Fruit fly (Drosophila melanogaster) whole organism, wandering third instar larva: ENCODE data around the gene CG10208.

Source experiments
- Abd-B ChIP-seq: fragments of >200 bp; optimal IDR thresholded peaks from 2 replicates; lab custom pipeline; 2017; ENCODE audit warnings: missing biosample characterization, missing genetic modification characterization
- CG32264 ChIP-seq: fragments of 200-800 bp; sonication (Bioruptor generic); optimal IDR thresholded peaks from 2 replicates; lab custom pipeline; 2016; ENCODE audit warnings: missing biosample characterization, missing genetic modification characterization
- CG9705 ChIP-seq: fragments of 200-800 bp; sonication (Bioruptor generic); optimal IDR thresholded peaks from 2 replicates; lab custom pipeline; 2018; ENCODE audit warnings: missing biosample characterization, mild to moderate bottlenecking, missing genetic modification characterization
- CrebA ChIP-seq: fragments of 200-800 bp; sonication (Bioruptor generic); optimal IDR thresholded peaks from 2 replicates; lab custom pipeline; 2016; ENCODE audit warnings: missing biosample characterization, mild to moderate bottlenecking, missing genetic modification characterization, borderline replicate concordance
- Dfd ChIP-seq: fragments of >200 bp; optimal IDR thresholded peaks from 2 replicates; lab custom pipeline; 2017; ENCODE audit warnings: missing biosample characterization, missing genetic modification characterization
- Dif ChIP-seq: fragments of 200-275, 200-300 bp; sonication (Bioruptor generic); optimal IDR thresholded peaks from 2 replicates; lab custom pipeline; 2018; ENCODE audit warnings: missing biosample characterization, missing genetic modification characterization; ENCODE audit not compliant: partially characterized antibody
- GATAd ChIP-seq: sonication (Bioruptor generic); optimal IDR thresholded peaks from 2 replicates; lab custom pipeline; 2016; ENCODE audit warnings: missing biosample characterization, missing genetic modification characterization
- HLH106 ChIP-seq: fragments of 200-800 bp; optimal IDR thresholded peaks from 3 replicates; lab custom pipeline; 2019; ENCODE audit warnings: missing biosample characterization, mild to moderate bottlenecking, missing genetic modification characterization, moderate library complexity
- Hnf4 ChIP-seq: fragments of 200-800 bp; sonication (Bioruptor generic); optimal IDR thresholded peaks from 2 replicates; lab custom pipeline; 2016; ENCODE audit warnings: missing biosample characterization, mild to moderate bottlenecking, missing genetic modification characterization
- Hr78 ChIP-seq: fragments of >200 bp; optimal IDR thresholded peaks from 2 replicates; lab custom pipeline; 2017; ENCODE audit warnings: missing biosample characterization, missing genetic modification characterization
- Hr83 ChIP-seq: fragments of 200-300 bp; sonication (Bioruptor generic); optimal IDR thresholded peaks from 2 replicates; lab custom pipeline; 2016; ENCODE audit warnings: missing biosample characterization, mild to moderate bottlenecking, missing genetic modification characterization, moderate library complexity; ENCODE audit not compliant: poor library complexity, severe bottlenecking
- Jra ChIP-seq: sonication (Bioruptor generic); optimal IDR thresholded peaks from 2 replicates; lab custom pipeline; 2016; ENCODE audit warnings: missing biosample characterization, missing genetic modification characterization
- Mio ChIP-seq: sonication (Bioruptor generic); optimal IDR thresholded peaks from 2 replicates; lab custom pipeline; 2016; ENCODE audit warnings: missing biosample characterization, missing genetic modification characterization
- Myc ChIP-seq: fragments of >200 bp; optimal IDR thresholded peaks from 2 replicates; lab custom pipeline; 2017
- N ChIP-seq: fragments of >200 bp; optimal IDR thresholded peaks from 2 replicates; lab custom pipeline; 2018; ENCODE audit warnings: missing biosample characterization, missing external identifiers, missing genetic modification characterization
- OdsH ChIP-seq: fragments of 200-800 bp; sonication (Bioruptor generic); optimal IDR thresholded peaks from 2 replicates; lab custom pipeline; 2016; ENCODE audit warnings: missing biosample characterization, mild to moderate bottlenecking, missing genetic modification characterization
- Rel ChIP-seq, 2 experiments: fragments of 200-800 bp; sonication (Bioruptor generic) in 1 of 2; optimal IDR thresholded peaks; 2 replicates in 1 of 2; 3 replicates in 1 of 2; lab custom pipeline; 2016 to 2019; ENCODE audit warnings: mild to moderate bottlenecking in 2 of 2, missing biosample characterization in 2 of 2, missing genetic modification characterization in 2 of 2, moderate library complexity in 1 of 2
- Sp1 ChIP-seq: fragments of 200-800 bp; sonication (Bioruptor generic); optimal IDR thresholded peaks from 3 replicates; lab custom pipeline; 2019; ENCODE audit warnings: missing biosample characterization, mild to moderate bottlenecking, missing genetic modification characterization, moderate library complexity
- Vsx2 ChIP-seq: fragments of 200-300, 225-300 bp; sonication (Bioruptor generic); optimal IDR thresholded peaks from 2 replicates; lab custom pipeline; 2018; ENCODE audit warnings: missing biosample characterization, missing genetic modification characterization; ENCODE audit not compliant: partially characterized antibody
- br ChIP-seq: fragments of 200-800 bp; sonication (Bioruptor generic); optimal IDR thresholded peaks from 2 replicates; lab custom pipeline; 2016; ENCODE audit warnings: missing biosample characterization, missing genetic modification characterization
- brk ChIP-seq: fragments of 200-800 bp; sonication (Bioruptor generic); optimal IDR thresholded peaks from 2 replicates; lab custom pipeline; 2016; ENCODE audit warnings: missing biosample characterization, mild to moderate bottlenecking, missing genetic modification characterization
- dl ChIP-seq, 2 experiments: fragments of 175-275, 200-275 bp in 1 of 2; fragments of 200-275 bp in 1 of 2; sonication (Bioruptor generic); optimal IDR thresholded peaks; lab custom pipeline; 2018; ENCODE audit warnings: mild to moderate bottlenecking in 2 of 2, missing biosample characterization in 2 of 2, missing genetic modification characterization in 2 of 2, moderate library complexity in 2 of 2; ENCODE audit not compliant: partially characterized antibody in 2 of 2, insufficient read depth in 1 of 2
- dmrt93B ChIP-seq: fragments of 200-800 bp; sonication (Bioruptor generic); optimal IDR thresholded peaks from 2 replicates; lab custom pipeline; 2018; ENCODE audit warnings: missing biosample characterization, mild to moderate bottlenecking, missing genetic modification characterization
- dsf ChIP-seq: sonication (Bioruptor generic); optimal IDR thresholded peaks from 2 replicates; lab custom pipeline; 2016; ENCODE audit warnings: missing biosample characterization, missing genetic modification characterization, borderline replicate concordance
- ey ChIP-seq: fragments of 200-800 bp; sonication (Bioruptor generic); optimal IDR thresholded peaks from 2 replicates; lab custom pipeline; 2016; ENCODE audit warnings: missing biosample characterization, missing genetic modification characterization
- foxo ChIP-seq, 2 experiments: fragments of 200-800 bp; sonication (Bioruptor generic); optimal IDR thresholded peaks; 2 replicates in 1 of 2; 3 replicates in 1 of 2; lab custom pipeline; 2016 to 2017; ENCODE audit warnings: missing biosample characterization in 2 of 2, missing genetic modification characterization in 2 of 2
- fru ChIP-seq: fragments of 200-800 bp; sonication (Bioruptor generic); optimal IDR thresholded peaks from 3 replicates; lab custom pipeline; 2016; ENCODE audit warnings: missing biosample characterization, mild to moderate bottlenecking, missing genetic modification characterization
- h ChIP-seq: fragments of 200-800 bp; sonication (Bioruptor generic); optimal IDR thresholded peaks from 3 replicates; lab custom pipeline; 2016; ENCODE audit warnings: missing biosample characterization, mild to moderate bottlenecking, missing genetic modification characterization
- jim ChIP-seq: fragments of 175-275, 200-325 bp; sonication (Bioruptor generic); optimal IDR thresholded peaks from 2 replicates; lab custom pipeline; 2016; ENCODE audit warnings: missing biosample characterization, mild to moderate bottlenecking, missing genetic modification characterization
- lola ChIP-seq: fragments of >200 bp; optimal IDR thresholded peaks from 2 replicates; lab custom pipeline; 2017; ENCODE audit warnings: missing biosample characterization, missing genetic modification characterization
- pan ChIP-seq: fragments of >200 bp; optimal IDR thresholded peaks from 2 replicates; lab custom pipeline; 2017
- psq ChIP-seq: fragments of 200-800 bp; sonication (Bioruptor generic); optimal IDR thresholded peaks from 3 replicates; lab custom pipeline; 2017; ENCODE audit warnings: missing biosample characterization, mild to moderate bottlenecking, missing genetic modification characterization, moderate library complexity
- rgr ChIP-seq: fragments of 200-800 bp; sonication (Bioruptor generic); optimal IDR thresholded peaks from 3 replicates; lab custom pipeline; 2016; ENCODE audit warnings: missing biosample characterization, mild to moderate bottlenecking, missing genetic modification characterization
- sage ChIP-seq: fragments of 200-800 bp; sonication (Bioruptor generic); optimal IDR thresholded peaks from 2 replicates; lab custom pipeline; 2016; ENCODE audit warnings: missing biosample characterization, mild to moderate bottlenecking, missing genetic modification characterization
- sv ChIP-seq: fragments of 200-800 bp; sonication (Bioruptor generic); optimal IDR thresholded peaks from 3 replicates; lab custom pipeline; 2016; ENCODE audit warnings: missing biosample characterization, missing genetic modification characterization
- tai ChIP-seq: sonication (Bioruptor generic); optimal IDR thresholded peaks from 2 replicates; lab custom pipeline; 2016; ENCODE audit warnings: missing biosample characterization, missing genetic modification characterization
- usp ChIP-seq: fragments of >200 bp; optimal IDR thresholded peaks from 2 replicates; lab custom pipeline; 2017; ENCODE audit warnings: missing biosample characterization, missing genetic modification characterization
- woc ChIP-seq: sonication (Bioruptor generic); optimal IDR thresholded peaks from 2 replicates; lab custom pipeline; 2016; ENCODE audit warnings: missing biosample characterization, mild to moderate bottlenecking, missing genetic modification characterization

Gene CG10208

DNA sequence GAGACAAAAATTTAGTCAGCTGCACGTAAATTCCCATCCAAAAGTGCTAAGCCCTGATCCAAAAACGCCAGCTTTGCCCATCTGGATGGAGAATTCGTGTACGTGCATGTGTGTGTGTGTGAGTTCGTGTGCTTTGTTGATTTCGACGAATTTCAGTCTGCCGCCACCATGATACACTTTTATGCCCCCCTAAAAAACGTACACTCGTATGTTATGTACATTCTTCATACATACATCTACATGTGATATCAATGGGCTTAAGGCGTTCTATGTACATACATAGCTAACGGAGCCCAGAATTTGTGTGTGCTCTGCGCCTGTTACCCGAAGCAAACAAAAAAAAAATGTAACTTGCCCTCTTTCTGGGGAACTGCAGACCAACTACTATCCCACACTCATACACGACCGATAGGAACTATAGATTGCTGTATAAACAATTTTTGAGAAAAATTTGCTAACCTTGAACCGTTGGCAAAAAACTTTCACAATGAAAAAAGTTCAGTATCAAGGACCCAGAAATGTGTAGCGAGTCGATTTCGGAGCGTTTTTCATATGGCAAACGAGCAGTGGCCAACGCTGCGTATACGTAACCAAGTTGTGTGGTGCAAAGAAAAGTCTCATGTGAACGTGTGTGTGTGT is 48.1 kb downstream of the CG10208 start:
- no peak for TF ChIP-seq sage (GFP tag; lab: Kevin White, UChicago)
- TF ChIP-seq CG9705 (GFP tag; lab: Kevin White, UChicago): no peak
- TF ChIP-seq pan (lab: Kevin White, UChicago): no peak
- TF ChIP-seq brk: no peak
- no peak for TF ChIP-seq HLH106 (tag; lab: Kevin White, UChicago)
- TF ChIP-seq dsf (GFP tag; lab: Kevin White, UChicago): no peak
- no peak for TF ChIP-seq psq
- TF ChIP-seq CrebA (GFP tag; lab: Kevin White, UChicago): peak; percentile 44
- TF ChIP-seq OdsH (GFP tag; lab: Kevin White, UChicago): peak; percentile 43
- no peak for TF ChIP-seq Rel (GFP tag; optimal IDR thresholded peaks at IDR 0.05; lab: Kevin White, UChicago)
- TF ChIP-seq Rel (tag; optimal IDR thresholded peaks at IDR 0.05; lab: Kevin White, UChicago): peak; percentile 85
- no peak for TF ChIP-seq Myc
- TF ChIP-seq lola: no peak
- TF ChIP-seq foxo (GFP tag; optimal IDR thresholded peaks at IDR 0.05; lab: Kevin White, UChicago): no peak
- TF ChIP-seq fru (GFP tag; lab: Kevin White, UChicago): no peak
- TF ChIP-seq CG32264: no peak
- TF ChIP-seq rgr: no peak
- TF ChIP-seq Hr78 (GFP tag; lab: Kevin White, UChicago): no peak
- no peak for TF ChIP-seq woc
- TF ChIP-seq jim (GFP tag; lab: Kevin White, UChicago): no peak
- no peak for TF ChIP-seq Vsx2
- no peak for TF ChIP-seq GATAd (GFP tag; lab: Kevin White, UChicago)
- TF ChIP-seq Jra (GFP tag; lab: Kevin White, UChicago): no peak
- no peak for TF ChIP-seq Abd-B
- no peak for TF ChIP-seq sv (GFP tag; lab: Kevin White, UChicago)
- peak; percentile 21 for TF ChIP-seq Hr83 (GFP tag; lab: Kevin White, UChicago)
- no peak for TF ChIP-seq Dfd (GFP tag; lab: Kevin White, UChicago)
- TF ChIP-seq tai: no peak
- no peak for TF ChIP-seq Mio (GFP tag; lab: Kevin White, UChicago)
- no peak for TF ChIP-seq ey
- TF ChIP-seq Hnf4 (GFP tag; lab: Kevin White, UChicago): peak; percentile 0
- no peak for TF ChIP-seq usp
- TF ChIP-seq N (GFP tag; lab: Kevin White, UChicago): no peak
- TF ChIP-seq h (GFP tag; lab: Kevin White, UChicago): peak; percentile 62
- TF ChIP-seq Dif (GFP tag; lab: Kevin White, UChicago): no peak
- TF ChIP-seq dmrt93B: no peak
- TF ChIP-seq Sp1 (GFP tag; lab: Kevin White, UChicago): peak; percentile 8
- no peak for TF ChIP-seq dl (GFP tag; optimal IDR thresholded peaks at IDR 0.05; lab: Kevin White, UChicago; ENCODE audit: insufficient read depth in 1 of 2, partially characterized antibody in 2 of 2)
- TF ChIP-seq br (GFP tag; lab: Kevin White, UChicago): peak; percentile 42

DNA sequence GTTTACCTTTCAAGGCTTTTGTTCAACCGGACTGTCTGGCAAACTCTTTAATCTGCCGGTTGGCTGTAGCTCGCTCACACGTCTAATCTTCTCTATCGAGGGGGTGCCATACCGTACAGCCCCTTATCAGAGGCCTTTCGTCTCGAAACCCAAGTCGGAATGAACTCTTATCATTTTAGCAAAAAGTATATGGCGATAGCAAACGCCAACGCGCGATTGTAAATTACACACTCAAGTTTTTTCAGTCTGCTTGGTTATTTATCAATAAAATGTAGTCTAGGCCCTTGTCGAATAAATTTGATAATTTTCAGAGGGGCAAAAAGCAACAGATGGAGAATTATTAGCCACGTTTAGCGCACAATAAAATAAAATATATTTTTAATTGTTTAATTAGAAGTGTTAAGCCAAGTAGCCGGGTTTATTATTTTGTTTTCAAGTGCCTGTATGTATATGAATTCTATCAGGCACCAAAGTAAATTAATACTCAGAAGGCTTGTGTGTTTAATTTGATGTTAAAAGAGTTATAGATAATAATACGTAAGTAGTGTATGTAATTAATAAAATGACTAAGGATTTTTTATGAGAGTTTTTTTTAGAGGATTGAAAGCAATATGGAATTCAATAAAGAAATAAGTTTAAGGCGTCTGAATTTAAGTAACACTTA is 49.0 kb downstream of the CG10208 start:
- TF ChIP-seq Vsx2 (peak; percentile 31), CrebA (GFP tag; lab: Kevin White, UChicago) (peak; percentile 80), h (GFP tag; lab: Kevin White, UChicago) (peak; percentile 12), dl (GFP tag; optimal IDR thresholded peaks at IDR 0.05; lab: Kevin White, UChicago; ENCODE audit: insufficient read depth in 1 of 2, partially characterized antibody in 2 of 2) (no peak), OdsH (GFP tag; lab: Kevin White, UChicago) (no peak), usp (no peak), Dif (GFP tag; lab: Kevin White, UChicago) (no peak), Hr78 (GFP tag; lab: Kevin White, UChicago) (no peak), Rel (GFP tag; optimal IDR thresholded peaks at IDR 0.05; lab: Kevin White, UChicago) (no peak), Rel (tag; optimal IDR thresholded peaks at IDR 0.05; lab: Kevin White, UChicago) (peak; percentile 42), sv (GFP tag; lab: Kevin White, UChicago) (no peak), brk (peak; percentile 42), br (GFP tag; lab: Kevin White, UChicago) (peak; percentile 55), dsf (GFP tag; lab: Kevin White, UChicago) (no peak), sage (GFP tag; lab: Kevin White, UChicago) (peak; percentile 7), Myc (no peak), ey (no peak)
